Worm (Caenorhabditis elegans) whole organism, early embryonic: ENCODE results near the gene nhr-271.

Experiments used
- B0310.2 ChIP-seq: sonication (generic microtip); optimal IDR thresholded peaks from 2 replicates; lab custom pipeline; 2016; ENCODE audit warnings: mild to moderate bottlenecking, missing genetic modification characterization, missing compliant biosample characterization
- F13C5.2 ChIP-seq: sonication (generic microtip); optimal IDR thresholded peaks from 2 replicates; lab custom pipeline; 2017; ENCODE audit warnings: mild to moderate bottlenecking, missing genetic modification characterization, inconsistent platforms, missing compliant biosample characterization
- ama-1 ChIP-seq: fragments of 150-350 bp; optimal IDR thresholded peaks from 2 replicates; lab custom pipeline; 2014
- ceh-13 ChIP-seq: fragments of 200-800 bp; sonication (Bioruptor generic); optimal IDR thresholded peaks from 2 replicates; lab custom pipeline; 2018; ENCODE audit warnings: mild to moderate bottlenecking, missing genetic modification characterization, missing compliant biosample characterization
- ceh-36 ChIP-seq: sonication (generic microtip); optimal IDR thresholded peaks from 2 replicates; lab custom pipeline; 2016; ENCODE audit warnings: missing genetic modification characterization, inconsistent platforms, missing compliant biosample characterization
- ets-7 ChIP-seq: sonication (generic microtip); optimal IDR thresholded peaks from 2 replicates; lab custom pipeline; 2016; ENCODE audit warnings: missing genotype, missing genetic modification characterization, missing compliant biosample characterization
- hmg-4 ChIP-seq: fragments of 200-800 bp; sonication (Bioruptor generic); optimal IDR thresholded peaks from 2 replicates; lab custom pipeline; 2018; ENCODE audit warnings: mild to moderate bottlenecking, missing genetic modification characterization, missing compliant biosample characterization
- hnd-1 ChIP-seq: sonication (generic microtip); optimal IDR thresholded peaks from 2 replicates; lab custom pipeline; 2016; ENCODE audit warnings: missing genetic modification characterization, missing compliant biosample characterization
- scrt-1 ChIP-seq: fragments of 200-800 bp; sonication (Bioruptor generic); IDR thresholded peaks from 2 replicates; pipeline ENCODE4 v1.3.6; 2022; ENCODE audit warnings: missing genetic modification characterization, missing compliant biosample characterization
- tbx-37 ChIP-seq: fragments of 200-800 bp; sonication (Bioruptor generic); conservative IDR thresholded peaks from 2 replicates; pipeline ENCODE4 v1.3.6; 2022; ENCODE audit warnings: missing genetic modification reagents, missing genetic modification characterization, missing compliant biosample characterization

- TF ChIP-seq hmg-4 (no peak), ama-1 (lab: Kevin White, UChicago) (no peak), B0310.2 (no peak), ceh-36 (tag; lab: Kevin White, UChicago) (no peak), tbx-37 (no peak), ets-7 (tag; lab: Kevin White, UChicago) (no peak), F13C5.2 (tag; lab: Kevin White, UChicago) (no peak), scrt-1 (GFP tag; lab: Robert Waterston, UW) (no peak), hnd-1 (tag; lab: Kevin White, UChicago) (no peak), ceh-13 (no peak)
These were observed 49.3 kb upstream of the nhr-271 start, which contains the start of gene srd-21 for ce11 chrV:16629600-16629999.
